Fruit fly (Drosophila melanogaster): ENCODE data around the gene CG8260.
A peak's percentile ranks its signal among the peaks of the same experiment; 100 is the strongest.

CG8260 gene

dm6 chrX:15803764-15804563, 47.8 kb downstream of the CG8260 start, which contains the start of the genes PGRP-LE and sd (continued):
- TF ChIP-seq Trl (optimal IDR thresholded peaks at IDR 0.05) (peak; percentile 93 to 98), Trl (GFP tag; optimal IDR thresholded peaks at IDR 0.05) (no peak), usp (GFP tag; optimal IDR thresholded peaks at IDR 0.05) (no peak), CG31224 (GFP tag; IDR thresholded peaks at IDR 0.05) (no peak), CG10147 (GFP tag; optimal IDR thresholded peaks at IDR 0.05) (peak; percentile 8), amos (GFP tag; IDR thresholded peaks at IDR 0.05; ENCODE audit: partially characterized antibody) (peak; percentile 21; the same call in 1 of the 2 replicates), shn (GFP tag; optimal IDR thresholded peaks at IDR 0.05) (no peak), crp (GFP tag; optimal IDR thresholded peaks at IDR 0.05) (peak in 1 of 2 experiments; percentile 82), rib (GFP tag; IDR thresholded peaks at IDR 0.05) (0 out of 2 replicates have a peak, but pooled peaks have one; percentile 33), CG4707 (GFP tag; optimal IDR thresholded peaks at IDR 0.05) (peak; percentile 70), CG2120 (GFP tag; optimal IDR thresholded peaks at IDR 0.05) (peak; percentile 16), CG3163 (GFP tag; optimal IDR thresholded peaks at IDR 0.05) (peak; percentile 98), CG17361 (GFP tag; IDR thresholded peaks at IDR 0.05) (no peak), CG15696 (tag; optimal IDR thresholded peaks at IDR 0.05) (no peak), CG12071 (GFP tag; optimal IDR thresholded peaks at IDR 0.05) (peak; percentile 18), gem (tag; optimal IDR thresholded peaks at IDR 0.05) (peak; percentile 17), Sin3A (optimal IDR thresholded peaks at IDR 0.05) (no peak), otp (GFP tag; IDR thresholded peaks at IDR 0.05) (no peak), CG2199 (GFP tag; IDR thresholded peaks at IDR 0.05) (no peak), abd-A (tag; optimal IDR thresholded peaks at IDR 0.05) (peak; percentile 66), Dbx (GFP tag; IDR thresholded peaks at IDR 0.05) (no peak), CG6689 (GFP tag; IDR thresholded peaks at IDR 0.05) (no peak), CG11723 (GFP tag; optimal IDR thresholded peaks at IDR 0.05) (no peak), so (GFP tag; IDR thresholded peaks at IDR 0.05) (no peak), CG12236 (GFP tag; optimal IDR thresholded peaks at IDR 0.05) (no peak), ranshi (GFP tag; IDR thresholded peaks at IDR 0.05) (no peak), lilli (GFP tag; optimal IDR thresholded peaks at IDR 0.05) (peak; percentile 2), pzg (GFP tag; optimal IDR thresholded peaks at IDR 0.05) (peak; percentile 16), lab (GFP tag; optimal IDR thresholded peaks at IDR 0.05) (no peak), insv (GFP tag; optimal IDR thresholded peaks at IDR 0.05) (peak; percentile 48 to 92), Elba2 (GFP tag; optimal IDR thresholded peaks at IDR 0.05) (no peak), dysf (GFP tag; IDR thresholded peaks at IDR 0.05) (no peak), HLH4C (GFP tag; IDR thresholded peaks at IDR 0.05; ENCODE audit: partially characterized antibody) (no peak), gcm2 (GFP tag; optimal IDR thresholded peaks at IDR 0.05) (no peak), CG8281 (tag; optimal IDR thresholded peaks at IDR 0.05) (no peak), Blimp-1 (GFP tag; optimal IDR thresholded peaks at IDR 0.05) (peak; percentile 30), Hr3 (GFP tag; optimal IDR thresholded peaks at IDR 0.05) (no peak), CG4282 (GFP tag; optimal IDR thresholded peaks at IDR 0.05) (no peak), Lpt (GFP tag; optimal IDR thresholded peaks at IDR 0.05) (no peak), NK7.1 (GFP tag; optimal IDR thresholded peaks at IDR 0.05) (no peak), CG13424 (tag; optimal IDR thresholded peaks at IDR 0.05) (peak; percentile 2), CG12391 (tag; optimal IDR thresholded peaks at IDR 0.05) (peak; percentile 18), Atf6 (GFP tag; IDR thresholded peaks at IDR 0.05) (peak; percentile 7; the same call in 1 of the 2 replicates), CG34376 (GFP tag; optimal IDR thresholded peaks at IDR 0.05) (peak; percentile 44), lola (GFP tag; optimal IDR thresholded peaks at IDR 0.05) (peak in 1 of 3 experiments; percentile 16), Neu2 (GFP tag; optimal IDR thresholded peaks at IDR 0.05; ENCODE audit: borderline replicate concordance) (no peak), CG9817 (tag; optimal IDR thresholded peaks at IDR 0.05) (no peak), HLH54F (GFP tag; optimal IDR thresholded peaks at IDR 0.05) (no peak), chinmo (GFP tag; IDR thresholded peaks at IDR 0.05; ENCODE audit: partially characterized antibody) (peak; percentile 72; the same call in 2 of the 4 replicates)
